Fruit fly (Drosophila melanogaster) whole organism, adult: ENCODE measurements around the gene CG6686.

ENCODE experiments used
- CG11617 ChIP-seq: fragments of 200-800 bp; sonication (Bioruptor generic); optimal IDR thresholded peaks from 2 replicates; lab custom pipeline; 2017; ENCODE audit warnings: mild to moderate bottlenecking, missing biosample characterization, missing genetic modification reagents, missing genetic modification characterization
- CG7101 ChIP-seq: fragments of 200-800 bp; sonication (Bioruptor generic); optimal IDR thresholded peaks from 2 replicates; lab custom pipeline; 2018; ENCODE audit warnings: missing biosample characterization, mild to moderate bottlenecking, missing genetic modification characterization, moderate library complexity
- Clk ChIP-seq: fragments of 200-800 bp; sonication (Bioruptor generic); optimal IDR thresholded peaks from 2 replicates; lab custom pipeline; 2017; ENCODE audit warnings: missing biosample characterization, missing genetic modification characterization
- Mnt ChIP-seq: fragments of 200-800 bp; sonication (Bioruptor generic); optimal IDR thresholded peaks from 2 replicates; lab custom pipeline; 2016; ENCODE audit warnings: missing biosample characterization, mild to moderate bottlenecking, missing genetic modification characterization
- kay ChIP-seq: fragments of 200-800 bp; sonication (Bioruptor generic); peaks from one replicate; lab custom pipeline; 2016; ENCODE audit warnings: missing biosample characterization, missing genetic modification characterization, borderline replicate concordance
- pad ChIP-seq: fragments of 200-800 bp; sonication (Bioruptor generic); optimal IDR thresholded peaks from 3 replicates; lab custom pipeline; 2017; ENCODE audit warnings: missing biosample characterization, missing genetic modification characterization, mild to moderate bottlenecking, moderate library complexity, missing genetic modification reagents
- tj ChIP-seq: fragments of 200-800 bp; sonication (Bioruptor generic); optimal IDR thresholded peaks from 3 replicates; lab custom pipeline; 2017; ENCODE audit warnings: missing biosample characterization, mild to moderate bottlenecking, missing genetic modification characterization, moderate library complexity
- toe ChIP-seq: fragments of 200-800 bp; sonication (Bioruptor generic); optimal IDR thresholded peaks from 2 replicates; lab custom pipeline; 2016; ENCODE audit warnings: missing biosample characterization, missing genetic modification characterization

- TF ChIP-seq toe: no peak
- no peak for TF ChIP-seq CG11617 (GFP tag; lab: Kevin White, UChicago)
- TF ChIP-seq Clk (GFP tag; lab: Kevin White, UChicago): no peak
- no peak for TF ChIP-seq pad (GFP tag; lab: Kevin White, UChicago)
- no peak for TF ChIP-seq kay
- no peak for TF ChIP-seq Mnt (GFP tag; lab: Kevin White, UChicago)
- no peak for TF ChIP-seq tj
- TF ChIP-seq CG7101 (tag; lab: Kevin White, UChicago): no peak
Measured at dm6 chr2L:11965610-11966594, 21.9 kb downstream of the CG6686 start.
